Fruit fly (Drosophila melanogaster) whole organism, embryonic: ENCODE data around the gene Mst57Db.
A peak's percentile ranks its signal among the peaks of the same experiment; 100 is the strongest.

Experiments used
- Ada2b ChIP-seq: fragments of 200-800 bp; sonication (Bioruptor generic); IDR thresholded peaks from 2 replicates; pipeline ENCODE4 v1.3.6; 2022; ENCODE audit warnings: missing biosample characterization, missing genetic modification characterization
- Bdp1 ChIP-seq: fragments of 200-800 bp; sonication (Bioruptor generic); optimal IDR thresholded peaks from 3 replicates; lab custom pipeline; 2016; ENCODE audit warnings: missing biosample characterization, missing genetic modification characterization
- CG10147 ChIP-seq: fragments of 200-800 bp; sonication (Bioruptor generic); optimal IDR thresholded peaks from 2 replicates; lab custom pipeline; 2019; ENCODE audit warnings: missing biosample characterization, mild to moderate bottlenecking, missing genetic modification characterization, moderate library complexity
- CG1024 ChIP-seq: fragments of 200-800 bp; sonication (Bioruptor generic); IDR thresholded peaks from 2 replicates; pipeline ENCODE4 v1.3.6; 2022; ENCODE audit warnings: missing biosample characterization, missing genetic modification characterization
- CG10959 ChIP-seq: fragments of 200-800 bp; sonication (Bioruptor generic); IDR thresholded peaks from 2 replicates; pipeline ENCODE4 v1.3.6; 2022; ENCODE audit warnings: missing biosample characterization, missing genetic modification characterization
- CG11398 ChIP-seq: fragments of 200-800 bp; sonication (Bioruptor generic); optimal IDR thresholded peaks from 2 replicates; lab custom pipeline; 2016; ENCODE audit warnings: missing biosample characterization, missing genetic modification characterization
- CG12659 ChIP-seq: fragments of 200-800 bp; sonication (Bioruptor generic); optimal IDR thresholded peaks from 3 replicates; lab custom pipeline; 2017; ENCODE audit warnings: mild to moderate bottlenecking, missing biosample characterization, missing genetic modification reagents, missing genetic modification characterization
- CG13296 ChIP-seq: fragments of 200-800 bp; sonication (Bioruptor generic); optimal IDR thresholded peaks from 3 replicates; lab custom pipeline; 2018; ENCODE audit warnings: missing biosample characterization, mild to moderate bottlenecking, missing genetic modification characterization
- CG15073 ChIP-seq: fragments of 200-800 bp; sonication (Bioruptor generic); optimal IDR thresholded peaks from 2 replicates; lab custom pipeline; 2016; ENCODE audit warnings: missing biosample characterization, missing genetic modification characterization
- CG17361 ChIP-seq: fragments of 200-800 bp; sonication (Bioruptor generic); IDR thresholded peaks from 3 replicates; pipeline ENCODE4 v1.3.6; 2022; ENCODE audit warnings: missing biosample characterization, missing genetic modification characterization
- CG31365 ChIP-seq: fragments of 200-800 bp; sonication (Bioruptor generic); optimal IDR thresholded peaks from 2 replicates; lab custom pipeline; 2018; ENCODE audit warnings: missing biosample characterization, mild to moderate bottlenecking, missing genetic modification characterization
- CG34422 ChIP-seq: fragments of 200-800 bp; sonication (Bioruptor generic); IDR thresholded peaks from 3 replicates; pipeline ENCODE4 v1.3.6; 2022; ENCODE audit warnings: missing biosample characterization, missing genetic modification characterization
- CG4328 ChIP-seq: fragments of 200-800 bp; sonication (Bioruptor generic); optimal IDR thresholded peaks from 3 replicates; lab custom pipeline; 2017; ENCODE audit warnings: missing biosample characterization, missing genetic modification reagents, missing genetic modification characterization
- CG4707 ChIP-seq: fragments of 200-800 bp; sonication (Bioruptor generic); optimal IDR thresholded peaks from 2 replicates; lab custom pipeline; 2018; ENCODE audit warnings: missing biosample characterization, mild to moderate bottlenecking, missing genetic modification characterization, moderate library complexity
- CG6654 ChIP-seq: fragments of 200-800 bp; sonication (Bioruptor generic); optimal IDR thresholded peaks from 2 replicates; lab custom pipeline; 2017; ENCODE audit warnings: missing biosample characterization, mild to moderate bottlenecking, missing genetic modification characterization
- CG7372 ChIP-seq: fragments of 200-800 bp; sonication (Bioruptor generic); IDR thresholded peaks from 2 replicates; pipeline ENCODE4 v1.3.6; 2022; ENCODE audit warnings: missing biosample characterization, missing genetic modification characterization
- CG7987 ChIP-seq: fragments of 200-800 bp; sonication (Bioruptor generic); optimal IDR thresholded peaks from 2 replicates; lab custom pipeline; 2018; ENCODE audit warnings: missing biosample characterization, mild to moderate bottlenecking, missing genetic modification characterization, moderate library complexity
- CG8281 ChIP-seq: fragments of 200-800 bp; sonication (Bioruptor generic); optimal IDR thresholded peaks from 2 replicates; lab custom pipeline; 2018; ENCODE audit warnings: missing biosample characterization, mild to moderate bottlenecking, missing genetic modification characterization, moderate library complexity
- CG8924 ChIP-seq: fragments of 200-800 bp; optimal IDR thresholded peaks from 3 replicates; lab custom pipeline; 2019; ENCODE audit warnings: missing biosample characterization, mild to moderate bottlenecking, missing genetic modification characterization, moderate library complexity
- CG9817 ChIP-seq: fragments of 200-800 bp; sonication (Bioruptor generic); optimal IDR thresholded peaks from 2 replicates; lab custom pipeline; 2018; ENCODE audit warnings: missing biosample characterization, mild to moderate bottlenecking, missing genetic modification characterization, moderate library complexity
- CHES-1-like ChIP-seq: fragments of 200-800 bp; sonication (Bioruptor generic); optimal IDR thresholded peaks from 2 replicates; lab custom pipeline; 2016; ENCODE audit warnings: missing biosample characterization, missing genetic modification characterization
- Dbx ChIP-seq: fragments of 200-800 bp; sonication (Bioruptor generic); IDR thresholded peaks from 3 replicates; pipeline ENCODE4 v1.3.6; 2022; ENCODE audit warnings: missing biosample characterization, missing genetic modification characterization
- Dip2 ChIP-seq: fragments of 200-800 bp; sonication (Bioruptor generic); IDR thresholded peaks from 2 replicates; pipeline ENCODE4 v1.3.6; 2022; ENCODE audit warnings: missing biosample characterization, missing genetic modification characterization
- Dll ChIP-seq: fragments of 200-800 bp; sonication (Bioruptor generic); IDR thresholded peaks from 4 replicates; pipeline ENCODE4 v1.3.6; 2022; ENCODE audit warnings: missing biosample characterization, missing genetic modification characterization; ENCODE audit not compliant: partially characterized antibody
- Doc2 ChIP-seq: fragments of 200-800 bp; sonication (Bioruptor generic); IDR thresholded peaks from 2 replicates; pipeline ENCODE4 v1.3.6; 2022; ENCODE audit warnings: missing biosample characterization, missing genetic modification characterization
- ERR ChIP-seq: fragments of 200-800 bp; sonication (Bioruptor generic); optimal IDR thresholded peaks from 2 replicates; lab custom pipeline; 2016; ENCODE audit warnings: missing biosample characterization, missing genetic modification characterization
- Ets65A ChIP-seq: fragments of 200-800 bp; sonication (Bioruptor generic); peaks from one replicate; lab custom pipeline; 2016; ENCODE audit warnings: missing biosample characterization, missing genetic modification characterization
- Fer1 ChIP-seq: fragments of 200-800 bp; sonication (Bioruptor generic); optimal IDR thresholded peaks from 2 replicates; lab custom pipeline; 2017; ENCODE audit warnings: missing biosample characterization, mild to moderate bottlenecking, missing genetic modification characterization
- H2.0 ChIP-seq: fragments of 200-800 bp; sonication (Bioruptor generic); IDR thresholded peaks from 2 replicates; pipeline ENCODE4 v1.3.6; 2022; ENCODE audit warnings: missing biosample characterization, missing genetic modification characterization
- HLH3B ChIP-seq: fragments of 200-800 bp; sonication (Bioruptor generic); IDR thresholded peaks from 2 replicates; pipeline ENCODE4 v1.3.6; 2022; ENCODE audit warnings: missing biosample characterization, missing genetic modification characterization
- Meics ChIP-seq: fragments of 200-800 bp; sonication (Bioruptor generic); optimal IDR thresholded peaks from 2 replicates; lab custom pipeline; 2017; ENCODE audit warnings: missing biosample characterization, mild to moderate bottlenecking, missing genetic modification characterization
- Sin3A ChIP-seq: fragments of >200 bp; optimal IDR thresholded peaks from 2 replicates; lab custom pipeline; 2018
- Six4 ChIP-seq: fragments of 200-800 bp; sonication (Bioruptor generic); optimal IDR thresholded peaks from 2 replicates; lab custom pipeline; 2016; ENCODE audit warnings: missing biosample characterization, missing genetic modification characterization
- Sox100B ChIP-seq: fragments of 200-800 bp; sonication (Bioruptor generic); optimal IDR thresholded peaks from 3 replicates; lab custom pipeline; 2018; ENCODE audit warnings: missing biosample characterization, mild to moderate bottlenecking, missing genetic modification characterization
- bcd ChIP-seq: fragments of 200-800 bp; sonication (Bioruptor generic); optimal IDR thresholded peaks from 2 replicates; lab custom pipeline; 2017; ENCODE audit warnings: missing biosample characterization, mild to moderate bottlenecking, missing genetic modification characterization
- caup ChIP-seq: fragments of 200-800 bp; sonication (Bioruptor generic); optimal IDR thresholded peaks from 3 replicates; lab custom pipeline; 2017; ENCODE audit warnings: missing biosample characterization, mild to moderate bottlenecking, missing genetic modification characterization, moderate library complexity; ENCODE audit not compliant: severe bottlenecking
- chinmo ChIP-seq: fragments of 200-800 bp; sonication (Bioruptor generic); IDR thresholded peaks from 4 replicates; pipeline ENCODE4 v1.3.6; 2022; ENCODE audit warnings: missing biosample characterization, missing genetic modification characterization; ENCODE audit not compliant: partially characterized antibody
- eyg ChIP-seq: fragments of 200-800 bp; sonication (Bioruptor generic); optimal IDR thresholded peaks from 3 replicates; lab custom pipeline; 2016; ENCODE audit warnings: missing biosample characterization, missing genetic modification characterization
- fd102C ChIP-seq: fragments of 200-800 bp; sonication (Bioruptor generic); optimal IDR thresholded peaks from 2 replicates; lab custom pipeline; 2018; ENCODE audit warnings: missing biosample characterization, mild to moderate bottlenecking, missing genetic modification characterization, moderate library complexity
- gsb ChIP-seq: fragments of 200-800 bp; sonication (Bioruptor generic); IDR thresholded peaks from 2 replicates; pipeline ENCODE4 v1.3.6; 2022; ENCODE audit warnings: missing biosample characterization, missing genetic modification characterization
- hb ChIP-seq: fragments of 200-800 bp; sonication (Bioruptor generic); IDR thresholded peaks from 3 replicates; pipeline ENCODE4 v1.3.6; 2022; ENCODE audit warnings: missing biosample characterization, missing genetic modification characterization; ENCODE audit not compliant: partially characterized antibody
- pan ChIP-seq, 4 experiments: fragments of >200 bp in 3 of 4; fragments of 200-800 bp in 1 of 4; sonication (Bioruptor generic) in 1 of 4; optimal IDR thresholded peaks in 3 of 4; IDR thresholded peaks in 1 of 4; 2 replicates each; pipeline versions ENCODE4 v1.3.6 to Lab custom; 2017 to 2022; ENCODE audit warnings: missing biosample characterization in 2 of 4, missing genetic modification characterization in 2 of 4, mixed read lengths in 1 of 4
- phol ChIP-seq: fragments of 200-800 bp; sonication (Bioruptor generic); optimal IDR thresholded peaks from 3 replicates; lab custom pipeline; 2018; ENCODE audit warnings: missing biosample characterization, mild to moderate bottlenecking, missing genetic modification characterization, moderate library complexity
- pita ChIP-seq: fragments of 200-800 bp; sonication (Bioruptor generic); optimal IDR thresholded peaks from 2 replicates; lab custom pipeline; 2017; ENCODE audit warnings: missing biosample characterization, mild to moderate bottlenecking, missing genetic modification characterization
- prd ChIP-seq, 3 experiments: fragments of >200 bp in 2 of 3; fragments of 200-800 bp in 1 of 3; sonication (Bioruptor generic) in 1 of 3; optimal IDR thresholded peaks in 2 of 3; IDR thresholded peaks in 1 of 3; 2 replicates in 2 of 3; 3 replicates in 1 of 3; pipeline versions ENCODE4 v1.3.6 to Lab custom; 2017 to 2022; ENCODE audit warnings: missing biosample characterization in 1 of 3, missing genetic modification characterization in 1 of 3
- salm ChIP-seq: fragments of 200-800 bp; sonication (Bioruptor generic); optimal IDR thresholded peaks from 2 replicates; lab custom pipeline; 2018; ENCODE audit warnings: missing biosample characterization, mild to moderate bottlenecking, missing genetic modification characterization
- sens ChIP-seq: fragments of 200-800 bp; sonication (Bioruptor generic); peaks from one replicate; lab custom pipeline; 2016; ENCODE audit warnings: missing biosample characterization, missing genetic modification characterization
- sima ChIP-seq: fragments of 200-800 bp; sonication (Bioruptor generic); optimal IDR thresholded peaks from 2 replicates; lab custom pipeline; 2016; ENCODE audit warnings: missing biosample characterization, missing genetic modification characterization
- tup ChIP-seq: fragments of 200-800 bp; sonication (Bioruptor generic); optimal IDR thresholded peaks from 2 replicates; lab custom pipeline; 2016; ENCODE audit warnings: missing biosample characterization, mild to moderate bottlenecking, missing genetic modification characterization, moderate library complexity
- unpg ChIP-seq: fragments of 200-800 bp; sonication (Bioruptor generic); optimal IDR thresholded peaks from 3 replicates; lab custom pipeline; 2018; ENCODE audit warnings: missing biosample characterization, mild to moderate bottlenecking, missing genetic modification characterization, moderate library complexity
- vvl ChIP-seq: fragments of 200-800 bp; sonication (Bioruptor generic); IDR thresholded peaks from 2 replicates; pipeline ENCODE4 v1.3.6; 2022; ENCODE audit warnings: missing biosample characterization, missing genetic modification characterization

Gene Mst57Db

dm6 chr3R:25854825-25855224, 24.1 kb upstream of the Mst57Db start (continued):
- TF ChIP-seq CG7372 (GFP tag; lab: Robert Waterston, UW) (no peak), CG7987 (GFP tag; lab: Kevin White, UChicago) (no peak), CG4328 (no peak), pan (optimal IDR thresholded peaks at IDR 0.05; lab: Kevin White, UChicago) (no peak), pan (GFP tag; optimal IDR thresholded peaks at IDR 0.05 in 1 of 2, IDR thresholded peaks at IDR 0.05 in 1 of 2) (peak in 1 of 2 experiments; percentile 40), fd102C (GFP tag; lab: Kevin White, UChicago) (no peak), CG13296 (peak; percentile 24), sens (no peak), gsb (GFP tag; lab: Robert Waterston, UW) (no peak), CG17361 (GFP tag; lab: Robert Waterston, UW) (no peak), eyg (GFP tag; lab: Kevin White, UChicago) (no peak), pita (GFP tag; lab: Kevin White, UChicago) (no peak), bcd (GFP tag; lab: Kevin White, UChicago) (no peak), HLH3B (GFP tag; lab: Robert Waterston, UW) (peak; percentile 52), CG12659 (GFP tag; lab: Kevin White, UChicago) (no peak), salm (tag; lab: Kevin White, UChicago) (no peak), Ada2b (GFP tag; lab: Robert Waterston, UW) (peak; percentile 46; the same call in 1 of the 2 replicates), H2.0 (no peak), Sin3A (lab: Kevin White, UChicago) (no peak), CG4707 (GFP tag; lab: Kevin White, UChicago) (no peak), CG11398 (no peak), tup (GFP tag; lab: Kevin White, UChicago) (no peak), hb (GFP tag; lab: Robert Waterston, UW) (no peak), CG31365 (tag; lab: Kevin White, UChicago) (no peak), CG34422 (no peak), CG15073 (GFP tag; lab: Kevin White, UChicago) (no peak), Ets65A (GFP tag; lab: Kevin White, UChicago) (no peak), unpg (GFP tag; lab: Kevin White, UChicago) (peak; percentile 28), sima (GFP tag; lab: Kevin White, UChicago) (no peak), CG6654 (GFP tag; lab: Kevin White, UChicago) (no peak), CG8281 (no peak), CG9817 (tag; lab: Kevin White, UChicago) (no peak), CG10959 (GFP tag; lab: Robert Waterston, UW) (no peak), Dip2 (no peak), CHES-1-like (GFP tag; lab: Kevin White, UChicago) (no peak), Sox100B (no peak), ERR (GFP tag; lab: Kevin White, UChicago) (no peak), phol (tag; lab: Kevin White, UChicago) (no peak), Fer1 (GFP tag; lab: Kevin White, UChicago) (peak; percentile 65), Six4 (GFP tag; lab: Kevin White, UChicago) (no peak), chinmo (GFP tag; lab: Robert Waterston, UW) (no peak), CG10147 (GFP tag; lab: Kevin White, UChicago) (peak; percentile 25), Doc2 (no peak), prd (optimal IDR thresholded peaks at IDR 0.05; lab: Kevin White, UChicago) (no peak), prd (GFP tag; IDR thresholded peaks at IDR 0.05; lab: Robert Waterston, UW) (no peak; the same call in 2 of the 3 replicates), CG8924 (no peak), Bdp1 (GFP tag; lab: Kevin White, UChicago) (no peak), Meics (peak; percentile 19), caup (GFP tag; lab: Kevin White, UChicago) (peak; percentile 29), Dbx (peak; percentile 58; the same call in 1 of the 3 replicates), Dll (GFP tag; lab: Robert Waterston, UW) (no peak), CG1024 (no peak), vvl (GFP tag; lab: Robert Waterston, UW) (0 out of 2 replicates have a peak, but pooled peaks have one; percentile 35)
